Worm (Caenorhabditis elegans): ENCODE data around the gene C27A7.5.
"Not testable (repeated sequence)": the region's sequence is repeated elsewhere in the genome, so short reads cannot be mapped to it uniquely, and the experiment has no call there.

Gene C27A7.5

DNA sequence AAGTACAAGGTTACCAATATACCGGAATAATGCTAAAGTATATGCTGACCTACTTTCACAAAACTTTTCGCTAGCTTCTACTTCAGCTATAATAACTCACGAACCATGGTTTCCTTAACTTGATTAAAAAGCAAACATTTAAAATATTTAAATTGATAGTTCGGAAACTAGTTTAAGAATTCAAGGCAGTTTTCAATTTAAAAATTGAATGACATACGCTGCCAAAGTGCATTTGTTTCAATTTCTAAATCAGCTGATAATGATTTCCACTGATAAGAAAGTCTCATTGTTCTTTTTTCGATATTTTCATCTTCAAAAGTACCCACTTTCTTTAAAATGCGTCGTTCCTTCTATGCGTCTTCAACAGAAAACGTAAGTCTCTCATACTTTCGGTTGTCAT, 31.0 kb downstream of the C27A7.5 start, which contains the start of gene enpp-1:
Gene enpp-1 (plus strand): TSS at position 301 of the 400 bp plus-strand sequence.
- not testable (repeated sequence) for TF ChIP-seq Y22D7AL.16, tbx-7, ref-2 (tag; optimal IDR thresholded peaks at IDR 0.05)

ce11 chrV:12130688-12131087, 31.4 kb downstream of the C27A7.5 start, which contains the start of gene C27A7.6:
Gene C27A7.6, minus strand, starts transcription at chrV:12130788.
- not testable (repeated sequence) for TF ChIP-seq unc-42, ceh-30, ceh-18 (tag; optimal IDR thresholded peaks at IDR 0.05)

DNA sequence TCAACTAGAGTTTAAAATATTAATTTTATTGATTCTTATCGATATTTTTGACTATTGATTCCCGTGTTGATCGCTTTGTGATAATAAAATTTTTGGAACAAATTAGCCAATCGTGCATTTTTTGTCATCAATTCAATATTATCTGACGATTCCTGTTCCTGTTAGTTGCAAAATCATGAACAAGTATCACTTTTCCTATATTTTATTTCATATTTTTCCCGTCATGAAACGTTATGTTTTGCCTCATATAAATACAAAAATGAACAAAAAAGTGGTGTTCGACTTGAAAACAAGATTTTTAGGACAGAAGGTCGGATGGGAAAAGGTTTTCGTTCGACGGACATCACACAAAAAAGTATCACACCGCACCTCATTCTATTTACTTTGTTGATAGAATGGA, 40.8 kb downstream of the C27A7.5 start, which contains the start of gene C13C4.6:
Gene C13C4.6 (plus strand): TSS at position 301 of the 400 bp plus-strand sequence.
- TF ChIP-seq pag-3 (tag; optimal IDR thresholded peaks at IDR 0.05; ENCODE audit: borderline replicate concordance) = no peak

DNA sequence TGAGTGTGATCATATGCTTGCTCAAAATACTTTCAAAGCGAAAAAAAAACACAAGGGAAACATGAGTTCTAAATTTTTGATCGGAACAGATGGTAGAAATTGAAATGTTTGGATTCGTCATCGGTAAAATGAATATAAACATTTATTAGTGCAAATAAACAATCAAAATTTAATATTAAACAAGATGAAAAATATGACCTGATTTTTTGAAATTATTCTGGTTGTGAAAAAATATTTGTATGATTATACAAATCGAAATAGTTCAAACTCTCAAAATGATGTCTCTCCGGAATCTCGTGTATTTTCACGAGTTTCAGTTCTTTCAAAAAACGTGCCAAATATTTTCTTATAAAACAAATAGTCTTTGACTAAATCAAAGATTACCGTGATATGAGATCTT, 41.7 kb downstream of the C27A7.5 start, which contains the start of gene C13C4.7:
Gene C13C4.7 (minus strand): TSS at position 101 of the 400 bp plus-strand sequence.
- TF ChIP-seq hlh-8 (tag; optimal IDR thresholded peaks at IDR 0.05) (no peak), ceh-34 (tag; optimal IDR thresholded peaks at IDR 0.05) (no peak), ceh-14 (tag; optimal IDR thresholded peaks at IDR 0.05) (no peak), npax-4 (tag; optimal IDR thresholded peaks at IDR 0.05) (no peak), madf-2 (tag; optimal IDR thresholded peaks at IDR 0.05) (no peak), fax-1 (tag; optimal IDR thresholded peaks at IDR 0.05) (no peak), sdc-2 (tag; optimal IDR thresholded peaks at IDR 0.05) (no peak), ahr-1 (tag; optimal IDR thresholded peaks at IDR 0.05) (no peak), ceh-19 (GFP tag; optimal IDR thresholded peaks at IDR 0.05) (no peak), rnt-1 (tag; optimal IDR thresholded peaks at IDR 0.05) (no peak), ttx-3 (tag; optimal IDR thresholded peaks at IDR 0.05) (no peak), C08G9.2 (tag; optimal IDR thresholded peaks at IDR 0.05) (no peak), ref-2 (tag; optimal IDR thresholded peaks at IDR 0.05) (no peak), nhr-232 (tag; optimal IDR thresholded peaks at IDR 0.05) (no peak), eyg-1 (tag; optimal IDR thresholded peaks at IDR 0.05) (no peak), ama-1 (optimal IDR thresholded peaks at IDR 0.05) (no peak), ztf-16 (tag; optimal IDR thresholded peaks at IDR 0.05) (no peak), unc-55 (GFP tag; optimal IDR thresholded peaks at IDR 0.05) (no peak), K02D7.2 (tag; optimal IDR thresholded peaks at IDR 0.05) (no peak), ceh-18 (tag; optimal IDR thresholded peaks at IDR 0.05) (no peak)

- TF ChIP-seq tbx-2 (tag; optimal IDR thresholded peaks at IDR 0.05) (no peak), rnt-1 (tag; optimal IDR thresholded peaks at IDR 0.05) (no peak), pqm-1 (tag; optimal IDR thresholded peaks at IDR 0.05) (no peak), ceh-45 (GFP tag; IDR thresholded peaks at IDR 0.05) (no peak), dmd-4 (tag; optimal IDR thresholded peaks at IDR 0.05; ENCODE audit: borderline replicate concordance) (no peak), tbx-7 (tag; optimal IDR thresholded peaks at IDR 0.05) (no peak), lim-6 (tag; optimal IDR thresholded peaks at IDR 0.05) (no peak), fkh-10 (GFP tag; optimal IDR thresholded peaks at IDR 0.05) (no peak), ceh-31 (tag; optimal IDR thresholded peaks at IDR 0.05) (no peak), pat-9 (tag; optimal IDR thresholded peaks at IDR 0.05) (no peak)
These were observed 44.5 kb downstream of the C27A7.5 start, which contains the start of gene C13C4.8 for ce11 chrV:12117567-12118053. Gene C13C4.8, plus strand, starts transcription at chrV:12118003.

DNA sequence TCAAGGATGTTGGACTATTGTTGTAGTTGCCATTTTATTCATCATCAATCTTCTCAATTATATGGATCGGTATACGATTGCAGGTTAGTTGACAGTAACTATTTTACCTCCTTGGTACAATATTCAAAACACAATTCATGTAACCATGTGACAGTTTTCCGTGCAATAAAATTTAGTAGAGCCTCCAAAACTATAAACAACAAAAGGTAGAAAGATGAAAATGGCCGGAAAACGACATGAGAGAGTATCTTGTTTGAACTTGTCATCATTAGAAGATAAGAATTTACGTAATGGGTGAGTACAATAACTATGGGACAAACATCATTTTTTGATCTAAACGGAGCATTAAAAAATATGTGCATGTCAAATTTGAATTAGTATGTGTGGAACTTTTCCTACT, 47.0 kb downstream of the C27A7.5 start:
- TF ChIP-seq lin-11 (tag; optimal IDR thresholded peaks at IDR 0.05) (no peak), odd-2 (tag; optimal IDR thresholded peaks at IDR 0.05) (no peak), gmeb-2 (tag; optimal IDR thresholded peaks at IDR 0.05) (no peak), ref-2 (tag; optimal IDR thresholded peaks at IDR 0.05) (no peak)
